Worm (Caenorhabditis elegans) whole organism, early embryonic: ENCODE results near the gene mab-10.

Experiments
- B0310.2 ChIP-seq: sonication (generic microtip); optimal IDR thresholded peaks from 2 replicates; lab custom pipeline; 2016; ENCODE audit warnings: mild to moderate bottlenecking, missing genetic modification characterization, missing compliant biosample characterization
- F13C5.2 ChIP-seq: sonication (generic microtip); optimal IDR thresholded peaks from 2 replicates; lab custom pipeline; 2017; ENCODE audit warnings: mild to moderate bottlenecking, missing genetic modification characterization, inconsistent platforms, missing compliant biosample characterization
- aly-1 ChIP-seq: sonication (generic microtip); optimal IDR thresholded peaks from 2 replicates; lab custom pipeline; 2016; ENCODE audit warnings: missing genetic modification characterization, missing compliant biosample characterization
- ama-1 ChIP-seq: fragments of 150-350 bp; optimal IDR thresholded peaks from 2 replicates; lab custom pipeline; 2014
- ceh-13 ChIP-seq: fragments of 200-800 bp; sonication (Bioruptor generic); optimal IDR thresholded peaks from 2 replicates; lab custom pipeline; 2018; ENCODE audit warnings: mild to moderate bottlenecking, missing genetic modification characterization, missing compliant biosample characterization
- ceh-36 ChIP-seq: sonication (generic microtip); optimal IDR thresholded peaks from 2 replicates; lab custom pipeline; 2016; ENCODE audit warnings: missing genetic modification characterization, inconsistent platforms, missing compliant biosample characterization
- ets-7 ChIP-seq: sonication (generic microtip); optimal IDR thresholded peaks from 2 replicates; lab custom pipeline; 2016; ENCODE audit warnings: missing genotype, missing genetic modification characterization, missing compliant biosample characterization
- flt-1 ChIP-seq: fragments of 200-800 bp; sonication (Bioruptor generic); IDR thresholded peaks from 2 replicates; pipeline ENCODE4 v1.3.6; 2022; ENCODE audit warnings: missing genetic modification characterization, missing compliant biosample characterization
- hmbx-1 ChIP-seq: sonication (generic microtip); optimal IDR thresholded peaks from 2 replicates; lab custom pipeline; 2016; ENCODE audit warnings: mild to moderate bottlenecking, missing genetic modification characterization, missing compliant biosample characterization
- hmg-4 ChIP-seq: fragments of 200-800 bp; sonication (Bioruptor generic); optimal IDR thresholded peaks from 2 replicates; lab custom pipeline; 2018; ENCODE audit warnings: mild to moderate bottlenecking, missing genetic modification characterization, missing compliant biosample characterization
- hnd-1 ChIP-seq: sonication (generic microtip); optimal IDR thresholded peaks from 2 replicates; lab custom pipeline; 2016; ENCODE audit warnings: missing genetic modification characterization, missing compliant biosample characterization
- pes-1 ChIP-seq: fragments of 200-800 bp; sonication (Bioruptor generic); IDR thresholded peaks from 2 replicates; pipeline ENCODE4 v1.3.6; 2022; ENCODE audit warnings: missing genetic modification reagents, missing genetic modification characterization, missing compliant biosample characterization
- scrt-1 ChIP-seq: fragments of 200-800 bp; sonication (Bioruptor generic); IDR thresholded peaks from 2 replicates; pipeline ENCODE4 v1.3.6; 2022; ENCODE audit warnings: missing genetic modification characterization, missing compliant biosample characterization
- sea-1 ChIP-seq: fragments of 200-800 bp; sonication (Bioruptor generic); conservative IDR thresholded peaks from 2 replicates; pipeline ENCODE4 v1.3.6; 2022; ENCODE audit warnings: missing genetic modification characterization, missing compliant biosample characterization
- tbx-11 ChIP-seq: fragments of 200-800 bp; sonication (Bioruptor generic); IDR thresholded peaks from 2 replicates; pipeline ENCODE4 v1.3.6; 2022; ENCODE audit warnings: missing genetic modification characterization, missing compliant biosample characterization
- tbx-37 ChIP-seq: fragments of 200-800 bp; sonication (Bioruptor generic); conservative IDR thresholded peaks from 2 replicates; pipeline ENCODE4 v1.3.6; 2022; ENCODE audit warnings: missing genetic modification reagents, missing genetic modification characterization, missing compliant biosample characterization
- tra-4 ChIP-seq: sonication (generic microtip); optimal IDR thresholded peaks from 2 replicates; lab custom pipeline; 2017; ENCODE audit warnings: missing genetic modification characterization, missing compliant biosample characterization

Gene mab-10

DNA sequence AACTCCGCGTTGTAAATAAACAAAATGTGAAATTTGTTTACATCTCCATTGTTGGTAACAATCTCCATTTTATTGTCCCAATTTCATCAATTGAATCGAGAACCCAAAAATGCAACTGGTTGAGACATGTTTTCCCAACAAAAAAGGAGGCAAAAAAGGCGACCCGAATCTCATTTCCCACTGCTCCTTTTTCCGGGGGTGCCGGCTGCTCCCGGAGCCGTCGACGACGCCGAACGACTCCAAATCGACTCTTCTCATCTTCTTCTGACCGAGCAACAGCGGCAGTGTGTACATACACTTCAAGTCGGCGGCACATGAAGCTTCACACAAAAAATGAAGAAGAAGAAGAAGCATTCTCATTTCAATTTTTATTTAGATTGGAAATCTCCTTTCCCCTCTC lies 38.6 kb downstream of the mab-10 start:
- TF ChIP-seq sea-1: no peak
- TF ChIP-seq ets-7 (tag; lab: Kevin White, UChicago): no peak
- no peak for TF ChIP-seq ceh-13
- no peak for TF ChIP-seq tbx-11 (GFP tag; lab: Robert Waterston, UW)
- TF ChIP-seq hnd-1 (tag; lab: Kevin White, UChicago): no peak
- TF ChIP-seq tbx-37 (GFP tag; lab: Robert Waterston, UW): no peak

DNA sequence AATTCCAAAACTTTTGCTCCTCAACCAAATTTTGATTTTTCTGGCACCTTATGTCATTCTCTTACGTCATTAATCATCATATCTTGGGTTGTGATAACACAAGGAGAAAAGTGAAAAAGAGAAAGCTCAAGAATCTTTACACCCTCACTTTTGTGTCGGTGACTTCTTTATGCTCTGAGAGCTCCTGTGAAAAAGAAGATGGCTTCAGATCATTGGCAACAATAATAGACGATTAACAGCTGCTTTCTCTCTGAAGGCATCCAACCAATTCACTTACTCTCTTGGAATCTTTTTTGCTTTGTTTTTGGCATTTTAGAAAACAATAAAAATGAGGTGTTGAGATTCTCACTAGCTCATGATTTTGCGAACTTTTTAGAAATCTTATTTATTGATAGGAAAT lies 41.6 kb downstream of the mab-10 start:
- TF ChIP-seq pes-1 (GFP tag; lab: Robert Waterston, UW) (no peak), flt-1 (GFP tag; lab: Robert Waterston, UW) (no peak), hmbx-1 (tag; lab: Kevin White, UChicago) (no peak), ets-7 (tag; lab: Kevin White, UChicago) (no peak), ama-1 (no peak), sea-1 (no peak), tbx-11 (GFP tag; lab: Robert Waterston, UW) (no peak), scrt-1 (GFP tag; lab: Robert Waterston, UW) (no peak), ceh-13 (no peak), F13C5.2 (tag; lab: Kevin White, UChicago) (no peak), hmg-4 (no peak), tra-4 (tag; lab: Kevin White, UChicago) (no peak), ceh-36 (no peak), hnd-1 (tag; lab: Kevin White, UChicago) (no peak), tbx-37 (GFP tag; lab: Robert Waterston, UW) (no peak)

- TF ChIP-seq ama-1 (no peak), hnd-1 (tag; lab: Kevin White, UChicago) (no peak), pes-1 (GFP tag; lab: Robert Waterston, UW) (no peak), tbx-37 (GFP tag; lab: Robert Waterston, UW) (no peak), F13C5.2 (tag; lab: Kevin White, UChicago) (no peak)
These were observed 42.4 kb downstream of the mab-10 start, which contains the start of gene txt-13 for ce11 chrII:10570302-10570701. Gene txt-13 (plus strand): TSS chrII:10570602.

DNA sequence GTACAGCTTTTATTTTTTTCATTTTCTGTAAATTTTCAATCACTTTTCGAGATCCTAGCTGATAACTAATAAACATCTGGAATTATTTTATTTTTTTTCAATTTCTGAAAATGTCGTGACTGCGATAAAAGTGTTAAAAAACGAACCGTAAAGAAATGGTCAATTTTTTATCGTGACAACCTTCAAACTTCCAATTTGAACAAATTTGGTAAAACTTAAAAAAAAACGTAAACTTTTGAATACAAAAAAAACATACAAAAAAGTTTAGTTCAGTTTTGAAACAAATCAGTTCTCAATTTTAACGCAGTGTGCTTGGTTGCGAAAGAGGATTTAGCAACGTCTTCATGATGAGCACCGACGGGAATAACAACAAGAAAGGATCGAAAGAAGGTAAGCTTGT lies 44.1 kb downstream of the mab-10 start, which contains the start of gene C06A1.3:
Gene C06A1.3, plus strand, starts transcription at position 301 of the 400 bp plus-strand sequence.
- TF ChIP-seq ceh-13 (no peak), ets-7 (tag; lab: Kevin White, UChicago) (no peak), hmbx-1 (tag; lab: Kevin White, UChicago) (no peak), pes-1 (GFP tag; lab: Robert Waterston, UW) (no peak), B0310.2 (tag; lab: Kevin White, UChicago) (no peak)

DNA sequence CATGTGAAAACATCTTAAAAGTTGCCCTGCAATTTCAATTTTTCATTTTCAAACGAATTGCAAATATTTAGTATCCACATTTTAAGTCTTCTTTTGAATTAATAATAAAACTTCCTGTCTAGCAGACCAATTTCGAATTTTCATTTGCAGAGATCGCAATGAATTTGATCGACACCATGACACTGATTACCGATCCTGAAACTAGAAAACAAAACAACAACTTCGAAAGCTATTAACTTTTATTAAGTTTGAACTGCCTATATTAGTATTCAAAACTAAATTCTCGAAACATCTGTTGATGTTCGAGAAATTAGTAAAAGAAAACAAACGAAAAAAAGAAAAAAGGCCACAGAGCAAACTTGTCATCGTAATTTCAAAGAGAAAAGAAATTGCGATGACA lies 46.3 kb downstream of the mab-10 start:
- no peak for TF ChIP-seq tra-4 (tag; lab: Kevin White, UChicago)
- no peak for TF ChIP-seq hmbx-1 (tag; lab: Kevin White, UChicago)
- TF ChIP-seq ceh-36: no peak
- TF ChIP-seq flt-1 (GFP tag; lab: Robert Waterston, UW): no peak
- no peak for TF ChIP-seq hmg-4
- TF ChIP-seq sea-1: no peak
- no peak for TF ChIP-seq aly-1 (tag; lab: Kevin White, UChicago)
- TF ChIP-seq B0310.2 (tag; lab: Kevin White, UChicago): no peak
- no peak for TF ChIP-seq hnd-1 (tag; lab: Kevin White, UChicago)
- no peak for TF ChIP-seq tbx-11 (GFP tag; lab: Robert Waterston, UW)
- no peak for TF ChIP-seq pes-1 (GFP tag; lab: Robert Waterston, UW)
- TF ChIP-seq ets-7 (tag; lab: Kevin White, UChicago): no peak
- TF ChIP-seq ceh-13: no peak

DNA sequence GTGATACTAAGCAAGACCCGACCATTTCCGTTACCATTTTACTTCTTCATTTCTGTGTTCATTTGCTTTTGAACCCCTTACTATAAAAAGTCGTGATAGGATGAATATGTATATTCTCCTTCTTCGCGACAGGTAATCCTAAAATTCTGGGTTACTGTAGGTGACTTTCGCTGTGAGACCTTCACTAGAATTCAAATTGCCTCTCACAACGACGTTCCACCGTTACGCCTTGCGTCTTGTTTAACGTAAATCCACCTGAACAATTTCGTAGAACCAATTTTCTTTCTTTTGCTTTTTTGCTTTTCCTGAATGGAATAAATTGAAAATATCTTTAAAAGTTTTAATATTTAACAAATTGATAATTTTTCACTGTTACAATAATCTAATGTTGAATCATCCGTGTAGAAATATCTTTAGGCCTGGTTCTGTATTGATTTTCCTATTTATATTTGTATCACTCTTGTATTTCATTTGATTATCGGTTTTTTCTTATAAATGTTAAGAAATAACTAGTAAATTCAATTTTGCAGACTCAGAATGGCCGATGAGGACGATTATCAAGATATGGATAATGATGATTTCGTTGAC lies 51.1 kb downstream of the mab-10 start, which contains the start of gene rpb-6:
Gene rpb-6, plus strand, starts transcription at position 538 of the 588 bp plus-strand sequence.
- TF ChIP-seq ceh-36 (no peak), B0310.2 (tag; lab: Kevin White, UChicago) (no peak)

DNA sequence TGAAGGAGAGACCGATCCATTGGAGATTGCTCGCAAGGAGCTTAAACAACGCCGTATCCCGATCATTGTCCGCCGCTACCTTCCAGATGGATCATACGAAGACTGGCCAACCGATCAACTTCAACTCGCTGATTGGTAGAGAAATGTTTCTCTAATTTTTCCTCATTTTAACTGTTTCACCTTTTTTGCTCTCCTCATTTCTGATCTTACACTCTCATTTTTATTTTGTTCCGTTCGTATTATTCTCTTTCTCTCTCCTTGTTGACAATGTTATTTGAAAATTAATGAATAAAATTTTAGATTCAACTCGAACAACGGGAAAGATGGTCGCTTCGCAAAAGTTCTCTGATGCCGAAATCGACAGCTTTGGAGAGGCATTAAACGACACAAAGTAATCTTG lies 51.8 kb downstream of the mab-10 start, which contains the start of gene dohh-1:
Gene dohh-1, plus strand, starts transcription at position 301 of the 400 bp plus-strand sequence.
- TF ChIP-seq ets-7 (tag; lab: Kevin White, UChicago): no peak
- no peak for TF ChIP-seq flt-1 (GFP tag; lab: Robert Waterston, UW)
- no peak for TF ChIP-seq ceh-36
- no peak for TF ChIP-seq sea-1
- no peak for TF ChIP-seq ceh-13
- TF ChIP-seq B0310.2 (tag; lab: Kevin White, UChicago): no peak
- no peak for TF ChIP-seq aly-1 (tag; lab: Kevin White, UChicago)
- no peak for TF ChIP-seq hmg-4
- TF ChIP-seq pes-1 (GFP tag; lab: Robert Waterston, UW): no peak
- TF ChIP-seq F13C5.2 (tag; lab: Kevin White, UChicago): no peak
- TF ChIP-seq scrt-1 (GFP tag; lab: Robert Waterston, UW): no peak
- no peak for TF ChIP-seq hnd-1 (tag; lab: Kevin White, UChicago)
- no peak for TF ChIP-seq tra-4 (tag; lab: Kevin White, UChicago)
- no peak for TF ChIP-seq tbx-11 (GFP tag; lab: Robert Waterston, UW)
- TF ChIP-seq tbx-37 (GFP tag; lab: Robert Waterston, UW): no peak
- TF ChIP-seq hmbx-1 (tag; lab: Kevin White, UChicago): no peak
- no peak for TF ChIP-seq ama-1

ce11 chrII:10580833-10581232 lies 52.9 kb downstream of the mab-10 start, which contains the start of gene dap-3:
Gene dap-3 (plus strand): TSS chrII:10581133.
- TF ChIP-seq tra-4 (tag; lab: Kevin White, UChicago): no peak
- TF ChIP-seq hnd-1 (tag; lab: Kevin White, UChicago): no peak
- TF ChIP-seq ceh-36: no peak
- no peak for TF ChIP-seq ceh-13
- no peak for TF ChIP-seq sea-1
- no peak for TF ChIP-seq tbx-37 (GFP tag; lab: Robert Waterston, UW)
